Worm (Caenorhabditis elegans) whole organism, L4 larva: Measurements from ENCODE around the gene vps-2.
"Not testable (repeated sequence)": the region's sequence is repeated elsewhere in the genome, so short reads cannot be mapped to it uniquely, and the experiment has no call there.

Experiments used
- D1046.2 ChIP-seq: fragments of 200-800 bp; sonication (Bioruptor generic); IDR thresholded peaks from 2 replicates; pipeline ENCODE4 v1.3.6; 2022; ENCODE audit warnings: missing genetic modification characterization, missing compliant biosample characterization
- F10B5.3 ChIP-seq: sonication (generic microtip); optimal IDR thresholded peaks from 2 replicates; lab custom pipeline; 2016; ENCODE audit warnings: mild to moderate bottlenecking, missing genetic modification characterization, missing compliant biosample characterization
- F44E2.7 ChIP-seq: fragments of 200-800 bp; sonication (Bioruptor generic); IDR thresholded peaks from 2 replicates; pipeline ENCODE4 v2.1.2; 2022; ENCODE audit warnings: missing genetic modification characterization, missing compliant biosample characterization
- F49E8.2 ChIP-seq: sonication (generic microtip); optimal IDR thresholded peaks from 2 replicates; lab custom pipeline; 2016; ENCODE audit warnings: missing compliant biosample characterization, mild to moderate bottlenecking, missing genetic modification characterization, borderline replicate concordance
- T26A8.4 ChIP-seq: fragments of 200-800 bp; sonication (Bioruptor generic); IDR thresholded peaks from 2 replicates; pipeline ENCODE4 v1.3.6; 2022; ENCODE audit warnings: missing genetic modification characterization, missing compliant biosample characterization
- Y48G9A.11 ChIP-seq: fragments of 200-800 bp; sonication (Bioruptor generic); IDR thresholded peaks from 2 replicates; pipeline ENCODE4 v1.3.6; 2022; ENCODE audit warnings: missing genetic modification reagents, missing genetic modification characterization, missing compliant biosample characterization
- ZK546.5 ChIP-seq, 2 experiments: sonication (generic microtip); optimal IDR thresholded peaks; 2 replicates each; lab custom pipeline; 2017; ENCODE audit warnings: missing biosample characterization in 2 of 2, missing genetic modification characterization in 2 of 2
- aha-1 ChIP-seq: fragments of 150-350 bp; peaks from one replicate; lab custom pipeline; 2014; ENCODE audit warnings: missing biosample characterization, missing genetic modification characterization
- arid-1 ChIP-seq: fragments of 200-800 bp; sonication (Bioruptor generic); conservative IDR thresholded peaks from 2 replicates; pipeline ENCODE4 v1.3.6; 2022; ENCODE audit warnings: missing genetic modification reagents, missing genetic modification characterization, missing compliant biosample characterization
- ceh-44 ChIP-seq: fragments of 200-800 bp; sonication (Bioruptor generic); IDR thresholded peaks from 2 replicates; pipeline ENCODE4 v1.3.6; 2022; ENCODE audit warnings: missing genetic modification reagents, missing genetic modification characterization, missing compliant biosample characterization
- ceh-62 ChIP-seq: sonication (generic microtip); optimal IDR thresholded peaks from 2 replicates; lab custom pipeline; 2017; ENCODE audit warnings: missing biosample characterization, missing genetic modification characterization
- ctbp-1 ChIP-seq: fragments of 200-800 bp; sonication (Bioruptor generic); IDR thresholded peaks from 2 replicates; pipeline ENCODE4 v1.3.6; 2022; ENCODE audit warnings: missing genetic modification reagents, missing genetic modification characterization, missing compliant biosample characterization
- daf-16 ChIP-seq, 3 experiments: sonication (generic microtip); optimal IDR thresholded peaks; 2 replicates each; lab custom pipeline; 2016 to 2017; ENCODE audit warnings: missing genetic modification characterization in 3 of 3, missing genetic modification reagents in 3 of 3, mild to moderate bottlenecking in 2 of 3, missing compliant biosample characterization in 2 of 3, missing biosample characterization in 1 of 3, moderate library complexity in 1 of 3
- daf-8 ChIP-seq: fragments of 200-800 bp; sonication (Bioruptor generic); IDR thresholded peaks from 2 replicates; pipeline ENCODE4 v1.3.6; 2022; ENCODE audit warnings: missing genetic modification characterization, missing compliant biosample characterization
- duxl-1 ChIP-seq: sonication (generic microtip); optimal IDR thresholded peaks from 2 replicates; lab custom pipeline; 2016; ENCODE audit warnings: mild to moderate bottlenecking, missing genetic modification characterization, moderate library complexity, missing compliant biosample characterization; ENCODE audit not compliant: poor library complexity
- dve-1 ChIP-seq: sonication (generic microtip); optimal IDR thresholded peaks from 2 replicates; lab custom pipeline; 2017; ENCODE audit warnings: antibody characterized with exemption, mild to moderate bottlenecking, missing genetic modification characterization, missing compliant biosample characterization; ENCODE audit not compliant: insufficient read depth
- egl-43 ChIP-seq: fragments of 200-800 bp; sonication (Bioruptor generic); IDR thresholded peaks from 2 replicates; pipeline ENCODE4 v1.3.6; 2022; ENCODE audit warnings: missing genetic modification reagents, missing genetic modification characterization, missing compliant biosample characterization
- fos-1 ChIP-seq: fragments of 150-350 bp; optimal IDR thresholded peaks from 2 replicates; lab custom pipeline; 2014; ENCODE audit warnings: missing biosample characterization, missing genetic modification characterization
- hif-1 ChIP-seq, 2 experiments: sonication (generic microtip); optimal IDR thresholded peaks; 2 replicates each; lab custom pipeline; 2016 to 2017; ENCODE audit warnings: missing compliant biosample characterization in 2 of 2, missing genetic modification characterization in 2 of 2, missing genetic modification reagents in 2 of 2, missing genotype in 2 of 2, mild to moderate bottlenecking in 1 of 2
- hlh-30 ChIP-seq: sonication (generic microtip); optimal IDR thresholded peaks from 2 replicates; lab custom pipeline; 2017; ENCODE audit warnings: antibody characterized with exemption, mild to moderate bottlenecking, missing genetic modification characterization, missing compliant biosample characterization; ENCODE audit not compliant: insufficient read depth
- jun-1 ChIP-seq: fragments of 150-350 bp; optimal IDR thresholded peaks from 2 replicates; lab custom pipeline; 2014; ENCODE audit warnings: missing biosample characterization, missing genetic modification reagents, missing genetic modification characterization
- lin-1 ChIP-seq: fragments of 200-800 bp; sonication (Bioruptor generic); IDR thresholded peaks from 2 replicates; pipeline ENCODE4 v1.3.6; 2022; ENCODE audit warnings: missing genetic modification reagents, missing genetic modification characterization, missing compliant biosample characterization
- lin-13 ChIP-seq: fragments of 150-350 bp; optimal IDR thresholded peaks from 2 replicates; lab custom pipeline; 2014; ENCODE audit warnings: missing biosample characterization, missing genetic modification reagents, missing genetic modification characterization
- lin-38 ChIP-seq: fragments of 200-800 bp; sonication (Bioruptor generic); IDR thresholded peaks from 2 replicates; pipeline ENCODE4 v1.3.6; 2022; ENCODE audit warnings: missing genetic modification reagents, missing genetic modification characterization, missing compliant biosample characterization
- lin-39 ChIP-seq: fragments of 150-350 bp; optimal IDR thresholded peaks from 2 replicates; lab custom pipeline; 2014; ENCODE audit warnings: missing biosample characterization, missing genetic modification reagents, missing genetic modification characterization
- madf-5 ChIP-seq, 2 experiments: fragments of 200-800 bp; sonication (Bioruptor generic); IDR thresholded peaks; 2 replicates each; pipeline ENCODE4 v1.3.6; 2022; ENCODE audit warnings: missing compliant biosample characterization in 2 of 2, missing genetic modification characterization in 2 of 2
- mdl-1 ChIP-seq, 2 experiments: fragments of 150-350 bp in 1 of 2; sonication (generic microtip) in 1 of 2; optimal IDR thresholded peaks; 2 replicates each; lab custom pipeline; 2014 to 2017; ENCODE audit warnings: missing biosample characterization in 2 of 2, missing genetic modification characterization in 2 of 2
- mdt-29 ChIP-seq: fragments of 200-800 bp; sonication (Bioruptor generic); IDR thresholded peaks from 2 replicates; pipeline ENCODE4 v1.3.6; 2022; ENCODE audit warnings: missing genetic modification reagents, missing genetic modification characterization, missing compliant biosample characterization
- mep-1 ChIP-seq: fragments of 150-350 bp; sonication (generic microtip); optimal IDR thresholded peaks from 3 replicates; lab custom pipeline; 2014; ENCODE audit warnings: missing biosample characterization, missing genetic modification characterization
- mes-2 ChIP-seq: sonication (generic microtip); optimal IDR thresholded peaks from 2 replicates; lab custom pipeline; 2016; ENCODE audit warnings: missing genotype, mild to moderate bottlenecking, missing genetic modification characterization, missing compliant biosample characterization; ENCODE audit not compliant: poor library complexity, severe bottlenecking
- mxl-2 ChIP-seq: fragments of 200-800 bp; sonication (Bioruptor generic); conservative IDR thresholded peaks from 2 replicates; pipeline ENCODE4 v1.3.6; 2022; ENCODE audit warnings: missing genetic modification reagents, missing genetic modification characterization, missing compliant biosample characterization
- nhr-102 ChIP-seq: sonication (generic microtip); optimal IDR thresholded peaks from 2 replicates; lab custom pipeline; 2016; ENCODE audit warnings: mild to moderate bottlenecking, missing genetic modification characterization, moderate library complexity, missing compliant biosample characterization
- nhr-111 ChIP-seq: fragments of 200-800 bp; sonication (Bioruptor generic); optimal IDR thresholded peaks from 2 replicates; lab custom pipeline; 2018; ENCODE audit warnings: mild to moderate bottlenecking, missing genetic modification characterization, missing compliant biosample characterization
- nhr-237 ChIP-seq: sonication (generic microtip); optimal IDR thresholded peaks from 2 replicates; lab custom pipeline; 2017; ENCODE audit warnings: missing biosample characterization, missing genetic modification characterization
- nhr-42 ChIP-seq: fragments of 200-800 bp; sonication (Bioruptor generic); IDR thresholded peaks from 2 replicates; pipeline ENCODE4 v1.3.6; 2022; ENCODE audit warnings: missing genetic modification characterization, missing compliant biosample characterization
- pha-4 ChIP-seq, 2 experiments: fragments of 150-350 bp in 1 of 2; fragments of 200-800 bp in 1 of 2; sonication (Bioruptor generic) in 1 of 2; IDR thresholded peaks in 1 of 2; optimal IDR thresholded peaks in 1 of 2; 2 replicates each; pipeline versions ENCODE4 v1.3.6 to Lab custom; 2014 to 2022; ENCODE audit warnings: missing genetic modification characterization in 2 of 2, missing genetic modification reagents in 2 of 2, missing biosample characterization in 1 of 2, missing compliant biosample characterization in 1 of 2
- pqm-1 ChIP-seq: sonication (generic microtip); optimal IDR thresholded peaks from 2 replicates; lab custom pipeline; 2017; ENCODE audit warnings: missing biosample characterization, missing genetic modification characterization
- sdz-12 ChIP-seq: fragments of 200-800 bp; sonication (Bioruptor generic); optimal IDR thresholded peaks from 2 replicates; lab custom pipeline; 2018; ENCODE audit warnings: mild to moderate bottlenecking, missing genetic modification characterization, missing compliant biosample characterization
- set-16 ChIP-seq: fragments of 200-800 bp; sonication (Bioruptor generic); IDR thresholded peaks from 2 replicates; pipeline ENCODE4 v1.3.6; 2022; ENCODE audit warnings: missing genetic modification reagents, missing genetic modification characterization, missing compliant biosample characterization
- snpc-1.2 ChIP-seq: fragments of 200-800 bp; sonication (Bioruptor generic); IDR thresholded peaks from 2 replicates; pipeline ENCODE4 v1.3.6; 2022; ENCODE audit warnings: missing genetic modification reagents, missing genetic modification characterization, missing compliant biosample characterization
- unc-62 ChIP-seq, 3 experiments: fragments of 150-350 bp in 1 of 3; sonication (generic microtip); optimal IDR thresholded peaks in 2 of 3; peaks in 1 of 3; 1 replicate in 1 of 3; 2 replicates in 2 of 3; lab custom pipeline; 2014 to 2017; ENCODE audit warnings: missing biosample characterization in 3 of 3, missing genetic modification characterization in 3 of 3, missing genetic modification reagents in 3 of 3, missing genotype in 1 of 3
- vab-7 ChIP-seq: fragments of 200-800 bp; sonication (Bioruptor generic); IDR thresholded peaks from 2 replicates; pipeline ENCODE4 v1.3.6; 2022; ENCODE audit warnings: missing genetic modification reagents, missing genetic modification characterization, missing compliant biosample characterization
- zfp-3 ChIP-seq: fragments of 200-800 bp; sonication (Bioruptor generic); conservative IDR thresholded peaks from 2 replicates; pipeline ENCODE4 v1.3.6; 2022; ENCODE audit warnings: missing genetic modification reagents, missing genetic modification characterization, missing compliant biosample characterization

The vps-2 gene

DNA sequence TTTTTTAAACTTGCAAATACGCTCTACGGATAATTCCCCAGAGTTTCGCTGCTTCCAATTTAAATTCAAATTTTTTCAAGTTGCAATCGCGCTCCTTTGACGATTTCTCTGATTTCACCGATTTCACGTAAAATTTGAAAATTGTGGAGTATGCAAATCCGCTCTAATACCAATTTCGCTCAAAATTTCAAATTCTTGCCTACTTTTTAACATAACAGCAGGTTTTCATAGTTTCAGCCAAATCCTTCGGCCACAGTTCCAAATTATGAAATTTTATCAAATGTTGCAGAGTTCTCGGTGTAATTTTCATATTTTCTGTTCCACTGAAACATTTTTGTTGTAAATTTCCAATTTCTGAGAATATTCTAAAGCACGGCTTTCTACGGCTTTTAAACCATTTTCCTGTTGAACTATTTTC, 19.8 kb upstream of the vps-2 start, which contains the start of gene alkb-7 (continued):
- no peak for TF ChIP-seq lin-39 (tag; lab: Kevin White, UChicago)
- peak; percentile 76 for TF ChIP-seq mep-1 (tag; lab: Kevin White, UChicago)
- no peak for TF ChIP-seq F44E2.7 (GFP tag; lab: Robert Waterston, UW)
- TF ChIP-seq jun-1 (tag; lab: Kevin White, UChicago) = no peak
- TF ChIP-seq snpc-1.2 (GFP tag; lab: Robert Waterston, UW) = peak; percentile 56; the same call in 1 of the 2 replicates
- no peak for TF ChIP-seq pqm-1 (tag; lab: Kevin White, UChicago)
- no peak for TF ChIP-seq hif-1 (tag; optimal IDR thresholded peaks at IDR 0.05; lab: Kevin White, UChicago)
- 0 out of 2 replicates have a peak, but pooled peaks have one; percentile 16 for TF ChIP-seq ctbp-1 (GFP tag; lab: Robert Waterston, UW)
- no peak for TF ChIP-seq nhr-111
- peak; percentile 76 for TF ChIP-seq lin-38 (GFP tag; lab: Robert Waterston, UW)
- TF ChIP-seq D1046.2 (GFP tag; lab: Robert Waterston, UW) = no peak
- TF ChIP-seq fos-1 (tag; lab: Kevin White, UChicago) = no peak
- TF ChIP-seq unc-62 (GFP tag; optimal IDR thresholded peaks at IDR 0.05 in 1 of 2; lab: Kevin White, UChicago) = no peak
- TF ChIP-seq unc-62 (tag; optimal IDR thresholded peaks at IDR 0.05; lab: Kevin White, UChicago) = no peak
- no peak for TF ChIP-seq sdz-12 (GFP tag; lab: Kevin White, UChicago)
- TF ChIP-seq mxl-2 (GFP tag; lab: Robert Waterston, UW) = no peak
- TF ChIP-seq zfp-3 (GFP tag; lab: Robert Waterston, UW) = no peak
- TF ChIP-seq arid-1 (GFP tag; lab: Robert Waterston, UW) = no peak; the same call in 1 of the 2 replicates
- TF ChIP-seq ZK546.5 (tag; optimal IDR thresholded peaks at IDR 0.05; lab: Kevin White, UChicago) = no peak
- no peak for TF ChIP-seq madf-5 (GFP tag; IDR thresholded peaks at IDR 0.05; lab: Robert Waterston, UW)
- no peak for TF ChIP-seq daf-8
- TF ChIP-seq mes-2 (tag; lab: Kevin White, UChicago) = no peak
- TF ChIP-seq nhr-237 (tag; lab: Kevin White, UChicago) = no peak

DNA sequence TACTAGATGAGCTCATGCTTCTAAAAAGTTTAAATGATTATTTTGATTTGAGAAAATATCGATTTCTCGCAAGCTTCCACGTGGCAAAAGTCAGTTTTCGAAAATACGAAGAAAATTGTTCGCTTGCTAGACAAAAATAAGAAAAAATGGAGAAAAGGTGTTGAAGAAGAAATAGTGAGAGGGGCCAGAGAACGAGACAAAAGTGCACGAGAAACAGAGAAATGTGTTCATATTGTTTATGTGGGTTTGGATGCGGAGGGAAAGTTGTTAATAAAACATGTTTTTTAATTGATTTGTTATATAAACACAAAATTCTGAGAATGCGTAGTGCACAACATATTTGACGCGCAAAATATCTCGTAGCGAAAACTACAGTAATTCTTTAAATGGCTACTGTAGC, 17.4 kb upstream of the vps-2 start, which contains the start of gene Y46G5A.15:
Y46G5A.15 (minus strand) TSS at position 26 of the 400 bp plus-strand sequence.
- no peak for TF ChIP-seq F10B5.3 (tag; lab: Kevin White, UChicago)
- TF ChIP-seq dve-1 = peak; percentile 0
- no peak for TF ChIP-seq daf-16 (GFP tag; optimal IDR thresholded peaks at IDR 0.05; lab: Kevin White, UChicago)
- TF ChIP-seq daf-16 (tag; optimal IDR thresholded peaks at IDR 0.05; lab: Kevin White, UChicago) = peak; percentile 75
- peak; percentile 40 to 54 for TF ChIP-seq mdl-1 (tag; optimal IDR thresholded peaks at IDR 0.05; lab: Kevin White, UChicago)
- TF ChIP-seq ceh-62 (tag; lab: Kevin White, UChicago) = no peak
- no peak for TF ChIP-seq hif-1 (tag; optimal IDR thresholded peaks at IDR 0.05; lab: Kevin White, UChicago)
- no peak for TF ChIP-seq pha-4 (GFP tag; IDR thresholded peaks at IDR 0.05; lab: Robert Waterston, UW)
- peak; percentile 12 for TF ChIP-seq pha-4 (tag; optimal IDR thresholded peaks at IDR 0.05; lab: Kevin White, UChicago)
- peak; percentile 25 for TF ChIP-seq hlh-30

DNA sequence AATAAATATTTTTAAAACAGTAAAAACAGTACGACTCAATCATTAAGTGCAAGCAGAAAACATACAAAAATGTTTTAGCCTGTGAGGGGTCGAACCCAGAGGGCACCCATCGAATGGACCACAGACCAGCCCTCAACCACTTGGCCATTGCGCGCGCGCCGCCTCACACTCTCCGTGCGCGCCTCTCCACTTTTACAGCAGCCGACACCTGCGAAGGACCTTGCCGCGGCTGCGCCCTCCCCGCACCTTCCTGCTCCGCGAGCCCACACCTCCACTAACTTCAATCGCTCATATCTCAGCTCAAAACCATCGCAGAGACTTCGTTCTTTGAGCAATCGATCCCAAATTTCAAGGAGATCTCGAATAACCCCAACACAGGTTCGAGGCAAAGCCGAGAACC, 10.4 kb upstream of the vps-2 start:
- TF ChIP-seq lin-1 (GFP tag; lab: Robert Waterston, UW) = 0 out of 2 replicates have a peak, but pooled peaks have one; percentile 16
- peak; percentile 50 for TF ChIP-seq duxl-1 (tag; lab: Kevin White, UChicago)
- peak; percentile 19 for TF ChIP-seq dve-1
- TF ChIP-seq mdt-29 (GFP tag; lab: Robert Waterston, UW) = 0 out of 2 replicates have a peak, but pooled peaks have one; percentile 24
- TF ChIP-seq egl-43 (GFP tag; lab: Robert Waterston, UW) = peak; percentile 75; the same call in 1 of the 2 replicates
- TF ChIP-seq ctbp-1 (GFP tag; lab: Robert Waterston, UW) = 0 out of 2 replicates have a peak, but pooled peaks have one; percentile 34
- peak; percentile 87 for TF ChIP-seq Y48G9A.11 (GFP tag; lab: Robert Waterston, UW)
- TF ChIP-seq lin-13 = peak; percentile 88
- 0 out of 2 replicates have a peak, but pooled peaks have one; percentile 2 for TF ChIP-seq ceh-44 (GFP tag; lab: Robert Waterston, UW)
- peak; percentile 40 for TF ChIP-seq arid-1 (GFP tag; lab: Robert Waterston, UW)
- TF ChIP-seq T26A8.4 = peak; percentile 81
- TF ChIP-seq aha-1 (tag; lab: Kevin White, UChicago) = peak; percentile 93
- peak; percentile 56; the same call in 1 of the 2 replicates for TF ChIP-seq vab-7 (GFP tag; lab: Robert Waterston, UW)
- peak; percentile 79 for TF ChIP-seq mes-2 (tag; lab: Kevin White, UChicago)
- TF ChIP-seq set-16 (GFP tag; lab: Robert Waterston, UW) = peak; percentile 98
- peak; percentile 80; the same call in 1 of the 2 replicates for TF ChIP-seq nhr-42
- peak; percentile 48; the same call in 1 of the 2 replicates for TF ChIP-seq pha-4 (GFP tag; IDR thresholded peaks at IDR 0.05; lab: Robert Waterston, UW)
- not testable (repeated sequence) for TF ChIP-seq pha-4 (tag; optimal IDR thresholded peaks at IDR 0.05; lab: Kevin White, UChicago)
- peak; percentile 15 for TF ChIP-seq nhr-102 (tag; lab: Kevin White, UChicago)
- peak; percentile 38 for TF ChIP-seq F49E8.2 (tag; lab: Kevin White, UChicago)
- TF ChIP-seq lin-38 (GFP tag; lab: Robert Waterston, UW) = peak; percentile 84
